Fruit fly (Drosophila melanogaster) whole organism, embryonic: Measurements from ENCODE around the gene BORCS5.
A peak's percentile ranks its signal among the peaks of the same experiment; 100 is the strongest.

ENCODE experiments used
- Ada2b ChIP-seq: fragments of 200-800 bp; sonication (Bioruptor generic); IDR thresholded peaks from 2 replicates; pipeline ENCODE4 v1.3.6; 2022; ENCODE audit warnings: missing biosample characterization, missing genetic modification characterization
- BEAF-32 ChIP-seq: fragments of 200-800 bp; sonication (Bioruptor generic); optimal IDR thresholded peaks from 3 replicates; lab custom pipeline; 2017; ENCODE audit warnings: missing biosample characterization, missing genetic modification characterization, mild to moderate bottlenecking, moderate library complexity, missing genetic modification reagents
- Bteb2 ChIP-seq: fragments of 200-800 bp; sonication (Bioruptor generic); optimal IDR thresholded peaks from 2 replicates; lab custom pipeline; 2016; ENCODE audit warnings: missing biosample characterization, missing genetic modification characterization
- CG10274 ChIP-seq: fragments of 200-800 bp; sonication (Bioruptor generic); optimal IDR thresholded peaks from 3 replicates; lab custom pipeline; 2017; ENCODE audit warnings: missing biosample characterization, mild to moderate bottlenecking, missing genetic modification characterization
- CG11696 ChIP-seq: fragments of 200-800 bp; sonication (Bioruptor generic); IDR thresholded peaks from 2 replicates; pipeline ENCODE4 v1.3.6; 2022; ENCODE audit warnings: missing biosample characterization, missing genetic modification characterization
- CG11723 ChIP-seq: fragments of 200-800 bp; sonication (Bioruptor generic); optimal IDR thresholded peaks from 2 replicates; lab custom pipeline; 2017; ENCODE audit warnings: missing biosample characterization, mild to moderate bottlenecking, missing genetic modification characterization
- CG12659 ChIP-seq: fragments of 200-800 bp; sonication (Bioruptor generic); optimal IDR thresholded peaks from 3 replicates; lab custom pipeline; 2017; ENCODE audit warnings: mild to moderate bottlenecking, missing biosample characterization, missing genetic modification reagents, missing genetic modification characterization
- CG14014 ChIP-seq: fragments of 200-800 bp; sonication (Bioruptor generic); IDR thresholded peaks from 2 replicates; pipeline ENCODE4 v1.3.6; 2022; ENCODE audit warnings: missing biosample characterization, missing genetic modification characterization
- CG15269 ChIP-seq: fragments of 200-800 bp; sonication (Bioruptor generic); optimal IDR thresholded peaks from 2 replicates; lab custom pipeline; 2018; ENCODE audit warnings: missing biosample characterization, mild to moderate bottlenecking, missing genetic modification characterization, moderate library complexity
- CG17186 ChIP-seq: fragments of 200-800 bp; sonication (Bioruptor generic); optimal IDR thresholded peaks from 3 replicates; lab custom pipeline; 2017; ENCODE audit warnings: missing biosample characterization, missing genetic modification reagents, missing genetic modification characterization
- CG2116 ChIP-seq: fragments of 200-800 bp; sonication (Bioruptor generic); optimal IDR thresholded peaks from 3 replicates; lab custom pipeline; 2018; ENCODE audit warnings: missing biosample characterization, mild to moderate bottlenecking, missing genetic modification characterization
- CG2129 ChIP-seq: fragments of 200-800 bp; sonication (Bioruptor generic); IDR thresholded peaks from 2 replicates; pipeline ENCODE4 v1.3.6; 2022; ENCODE audit warnings: missing biosample characterization, missing genetic modification characterization; ENCODE audit not compliant: partially characterized antibody
- CG31224 ChIP-seq: fragments of 200-800 bp; sonication (Bioruptor generic); IDR thresholded peaks from 2 replicates; pipeline ENCODE4 v1.3.6; 2022; ENCODE audit warnings: missing biosample characterization, missing genetic modification characterization
- CG3163 ChIP-seq: fragments of 200-800 bp; sonication (Bioruptor generic); optimal IDR thresholded peaks from 3 replicates; lab custom pipeline; 2016; ENCODE audit warnings: missing biosample characterization, missing genetic modification characterization
- CG3847 ChIP-seq: fragments of 200-800 bp; sonication (Bioruptor generic); IDR thresholded peaks from 2 replicates; pipeline ENCODE4 v1.3.6; 2022; ENCODE audit warnings: missing biosample characterization, missing genetic modification characterization
- CG4360 ChIP-seq: fragments of 200-800 bp; sonication (Bioruptor generic); IDR thresholded peaks from 2 replicates; pipeline ENCODE4 v1.3.6; 2022; ENCODE audit warnings: missing biosample characterization, missing genetic modification characterization
- CG7271 ChIP-seq: fragments of 200-800 bp; sonication (Bioruptor generic); optimal IDR thresholded peaks from 2 replicates; lab custom pipeline; 2018; ENCODE audit warnings: missing biosample characterization, mild to moderate bottlenecking, missing genetic modification characterization, moderate library complexity
- CG8290 ChIP-seq, 3 experiments: fragments of 200-800 bp; sonication (Bioruptor generic); optimal IDR thresholded peaks; 2 replicates each; lab custom pipeline; 2016 to 2019; ENCODE audit warnings: missing biosample characterization in 3 of 3, missing genetic modification characterization in 3 of 3, mild to moderate bottlenecking in 2 of 3, moderate library complexity in 1 of 3
- CG8359 ChIP-seq: fragments of 200-800 bp; sonication (Bioruptor generic); optimal IDR thresholded peaks from 2 replicates; lab custom pipeline; 2017; ENCODE audit warnings: missing biosample characterization, mild to moderate bottlenecking, missing genetic modification characterization, borderline replicate concordance
- CG8388 ChIP-seq: fragments of 200-800 bp; sonication (Bioruptor generic); optimal IDR thresholded peaks from 2 replicates; lab custom pipeline; 2019; ENCODE audit warnings: missing biosample characterization, mild to moderate bottlenecking, missing genetic modification characterization, moderate library complexity
- CG8478 ChIP-seq: fragments of >200 bp; optimal IDR thresholded peaks from 2 replicates; lab custom pipeline; 2018
- Dip2 ChIP-seq: fragments of 200-800 bp; sonication (Bioruptor generic); IDR thresholded peaks from 2 replicates; pipeline ENCODE4 v1.3.6; 2022; ENCODE audit warnings: missing biosample characterization, missing genetic modification characterization
- Doc3 ChIP-seq: fragments of 200-800 bp; sonication (Bioruptor generic); IDR thresholded peaks from 3 replicates; pipeline ENCODE4 v1.3.6; 2022; ENCODE audit warnings: missing biosample characterization, missing genetic modification characterization; ENCODE audit not compliant: partially characterized antibody
- Fer1 ChIP-seq: fragments of 200-800 bp; sonication (Bioruptor generic); optimal IDR thresholded peaks from 2 replicates; lab custom pipeline; 2017; ENCODE audit warnings: missing biosample characterization, mild to moderate bottlenecking, missing genetic modification characterization
- Fer2 ChIP-seq: fragments of 200-800 bp; sonication (Bioruptor generic); optimal IDR thresholded peaks from 2 replicates; lab custom pipeline; 2018; ENCODE audit warnings: missing biosample characterization, mild to moderate bottlenecking, missing genetic modification characterization, moderate library complexity
- MESR4 ChIP-seq: fragments of 200-800 bp; sonication (Bioruptor generic); optimal IDR thresholded peaks from 2 replicates; lab custom pipeline; 2018; ENCODE audit warnings: missing biosample characterization, mild to moderate bottlenecking, missing genetic modification characterization, moderate library complexity
- Mad ChIP-seq: fragments of 200-800 bp; sonication (Bioruptor generic); optimal IDR thresholded peaks from 2 replicates; lab custom pipeline; 2016; ENCODE audit warnings: missing biosample characterization, missing genetic modification characterization
- Myb ChIP-seq: fragments of 200-800 bp; sonication (Bioruptor generic); optimal IDR thresholded peaks from 2 replicates; lab custom pipeline; 2016; ENCODE audit warnings: missing biosample characterization, missing genetic modification characterization
- NC2β ChIP-seq: fragments of 200-800 bp; sonication (Bioruptor generic); optimal IDR thresholded peaks from 2 replicates; lab custom pipeline; 2016; ENCODE audit warnings: missing biosample characterization, missing genetic modification characterization
- NK7.1 ChIP-seq: fragments of 200-800 bp; sonication (Bioruptor generic); optimal IDR thresholded peaks from 3 replicates; lab custom pipeline; 2016; ENCODE audit warnings: missing biosample characterization, missing genetic modification characterization
- Neu2 ChIP-seq: fragments of 200-800 bp; sonication (Bioruptor generic); optimal IDR thresholded peaks from 3 replicates; lab custom pipeline; 2016; ENCODE audit warnings: missing biosample characterization, missing genetic modification characterization, borderline replicate concordance
- Nf-YB ChIP-seq: fragments of 200-800 bp; sonication (Bioruptor generic); optimal IDR thresholded peaks from 3 replicates; lab custom pipeline; 2019; ENCODE audit warnings: missing biosample characterization, mild to moderate bottlenecking, missing genetic modification characterization, moderate library complexity
- Rfx ChIP-seq: fragments of 200-800 bp; sonication (Bioruptor generic); IDR thresholded peaks from 2 replicates; pipeline ENCODE4 v1.3.6; 2022; ENCODE audit warnings: missing biosample characterization, missing genetic modification characterization
- ac ChIP-seq: fragments of 200-800 bp; sonication (Bioruptor generic); optimal IDR thresholded peaks from 3 replicates; lab custom pipeline; 2017; ENCODE audit warnings: missing biosample characterization, mild to moderate bottlenecking, missing genetic modification characterization
- btn ChIP-seq: fragments of 200-800 bp; sonication (Bioruptor generic); optimal IDR thresholded peaks from 2 replicates; lab custom pipeline; 2016; ENCODE audit warnings: missing biosample characterization, missing genetic modification characterization
- ci ChIP-seq: fragments of 200-800 bp; sonication (Bioruptor generic); IDR thresholded peaks from 3 replicates; pipeline ENCODE4 v1.3.6; 2022; ENCODE audit warnings: missing biosample characterization, missing genetic modification characterization
- da ChIP-seq: fragments of 200-800 bp; sonication (Bioruptor generic); optimal IDR thresholded peaks from 2 replicates; lab custom pipeline; 2016; ENCODE audit warnings: missing biosample characterization, missing genetic modification characterization
- esg ChIP-seq: fragments of 200-800 bp; sonication (Bioruptor generic); conservative IDR thresholded peaks from 2 replicates; pipeline ENCODE4 v1.3.6; 2022; ENCODE audit warnings: missing biosample characterization, missing genetic modification characterization
- gt ChIP-seq: fragments of 200-800 bp; sonication (Bioruptor generic); IDR thresholded peaks from 2 replicates; pipeline ENCODE4 v1.3.6; 2022; ENCODE audit warnings: missing biosample characterization, missing genetic modification characterization
- inv ChIP-seq: fragments of 200-800 bp; sonication (Bioruptor generic); IDR thresholded peaks from 2 replicates; pipeline ENCODE4 v1.3.6; 2022; ENCODE audit warnings: missing biosample characterization, missing genetic modification characterization; ENCODE audit not compliant: partially characterized antibody
- lab ChIP-seq: fragments of 200-800 bp; sonication (Bioruptor generic); optimal IDR thresholded peaks from 3 replicates; lab custom pipeline; 2017; ENCODE audit warnings: missing biosample characterization, missing genetic modification characterization, mild to moderate bottlenecking, moderate library complexity, missing genetic modification reagents
- otp ChIP-seq: fragments of 200-800 bp; sonication (Bioruptor generic); IDR thresholded peaks from 3 replicates; pipeline ENCODE4, ENCODE4 v1.3.6; 2022; ENCODE audit warnings: missing biosample characterization, missing genetic modification characterization
- pb ChIP-seq: fragments of 200-800 bp; sonication (Bioruptor generic); optimal IDR thresholded peaks from 3 replicates; lab custom pipeline; 2016; ENCODE audit warnings: missing biosample characterization, missing genetic modification characterization
- phol ChIP-seq: fragments of 200-800 bp; sonication (Bioruptor generic); optimal IDR thresholded peaks from 3 replicates; lab custom pipeline; 2018; ENCODE audit warnings: missing biosample characterization, mild to moderate bottlenecking, missing genetic modification characterization, moderate library complexity
- pum ChIP-seq: fragments of 200-800 bp; sonication (Bioruptor generic); optimal IDR thresholded peaks from 2 replicates; lab custom pipeline; 2016; ENCODE audit warnings: missing biosample characterization, missing genetic modification characterization
- pzg ChIP-seq: fragments of 200-800 bp; sonication (Bioruptor generic); optimal IDR thresholded peaks from 3 replicates; lab custom pipeline; 2018; ENCODE audit warnings: missing biosample characterization, mild to moderate bottlenecking, missing genetic modification characterization, moderate library complexity
- sim ChIP-seq: fragments of 200-800 bp; sonication (Bioruptor generic); IDR thresholded peaks from 2 replicates; pipeline ENCODE4 v1.3.6; 2022; ENCODE audit warnings: missing biosample characterization, missing genetic modification characterization
- sqz ChIP-seq: fragments of 200-800 bp; sonication (Bioruptor generic); optimal IDR thresholded peaks from 3 replicates; lab custom pipeline; 2018; ENCODE audit warnings: missing biosample characterization, mild to moderate bottlenecking, missing genetic modification characterization
- sr ChIP-seq: fragments of 200-800 bp; sonication (Bioruptor generic); IDR thresholded peaks from 3 replicates; pipeline ENCODE4 v1.3.6; 2022; ENCODE audit warnings: missing biosample characterization, missing genetic modification characterization
- tna ChIP-seq: fragments of 200-800 bp; sonication (Bioruptor generic); IDR thresholded peaks from 2 replicates; pipeline ENCODE4 v1.3.6; 2022; ENCODE audit warnings: missing biosample characterization, missing genetic modification characterization; ENCODE audit not compliant: partially characterized antibody

Gene BORCS5

DNA sequence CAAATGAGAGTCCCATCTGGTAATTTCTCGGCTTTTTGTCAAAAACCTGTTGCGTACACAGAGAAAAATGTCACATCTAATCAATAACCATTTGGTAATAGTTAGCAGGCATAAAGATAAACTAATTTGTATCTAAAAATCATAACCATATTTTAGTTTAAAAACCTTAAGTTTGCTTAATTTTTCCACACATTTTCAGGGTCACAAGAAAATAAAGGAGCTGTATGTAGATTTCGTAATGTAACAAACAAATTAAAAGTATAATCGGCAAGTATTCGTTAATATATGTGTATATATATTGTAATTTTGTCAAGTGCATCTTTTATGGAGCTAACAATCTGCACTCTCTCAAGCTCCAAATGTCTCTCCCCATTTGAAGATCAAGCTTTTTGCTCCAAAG lies 48.4 kb upstream of the BORCS5 start (continued):
- TF ChIP-seq gt (GFP tag; lab: Robert Waterston, UW) (0 out of 2 replicates have a peak, but pooled peaks have one; percentile 34), CG7271 (tag; lab: Kevin White, UChicago) (peak; percentile 8), Doc3 (GFP tag; lab: Robert Waterston, UW) (no peak), Neu2 (GFP tag; lab: Kevin White, UChicago) (no peak), CG3163 (peak; percentile 34), phol (tag; lab: Kevin White, UChicago) (peak; percentile 93), Ada2b (peak; percentile 81), inv (GFP tag; lab: Robert Waterston, UW) (no peak), CG2116 (peak; percentile 63), CG8359 (GFP tag; lab: Kevin White, UChicago) (peak; percentile 74), CG2129 (GFP tag; lab: Robert Waterston, UW) (no peak), NC2β (peak; percentile 58), CG31224 (peak; percentile 81), pzg (no peak), sqz (peak; percentile 77), ac (GFP tag; lab: Kevin White, UChicago) (no peak), Nf-YB (GFP tag; lab: Kevin White, UChicago) (peak; percentile 79), CG3847 (GFP tag; lab: Robert Waterston, UW) (peak; percentile 88), CG4360 (GFP tag; lab: Robert Waterston, UW) (no peak), NK7.1 (GFP tag; lab: Kevin White, UChicago) (peak; percentile 60), CG10274 (GFP tag; lab: Kevin White, UChicago) (peak; percentile 57), CG8290 (GFP tag; optimal IDR thresholded peaks at IDR 0.05; lab: Kevin White, UChicago) (peak; percentile 71), CG8290 (tag; optimal IDR thresholded peaks at IDR 0.05; lab: Kevin White, UChicago) (peak in 1 of 2 experiments; percentile 39), CG12659 (GFP tag; lab: Kevin White, UChicago) (peak; percentile 88), CG8388 (GFP tag; lab: Kevin White, UChicago) (peak; percentile 90), BEAF-32 (GFP tag; lab: Kevin White, UChicago) (no peak), CG17186 (GFP tag; lab: Kevin White, UChicago) (peak; percentile 28), sim (GFP tag; lab: Robert Waterston, UW) (peak; percentile 61; the same call in 1 of the 2 replicates), Myb (GFP tag; lab: Kevin White, UChicago) (peak; percentile 32), tna (GFP tag; lab: Robert Waterston, UW) (no peak), pum (GFP tag; lab: Kevin White, UChicago) (peak; percentile 74), CG8478 (lab: Kevin White, UChicago) (no peak), Rfx (GFP tag; lab: Robert Waterston, UW) (peak; percentile 89), CG15269 (tag; lab: Kevin White, UChicago) (peak; percentile 93), CG14014 (GFP tag; lab: Robert Waterston, UW) (peak; percentile 91), Mad (peak; percentile 53), pb (GFP tag; lab: Kevin White, UChicago) (peak; percentile 28), Fer2 (tag; lab: Kevin White, UChicago) (peak; percentile 78), MESR4 (GFP tag; lab: Kevin White, UChicago) (peak; percentile 5), Bteb2 (peak; percentile 61), esg (GFP tag; lab: Robert Waterston, UW) (peak; percentile 82), Dip2 (GFP tag; lab: Robert Waterston, UW) (0 out of 2 replicates have a peak, but pooled peaks have one; percentile 19), otp (GFP tag; lab: Robert Waterston, UW) (peak; percentile 81), Fer1 (GFP tag; lab: Kevin White, UChicago) (peak; percentile 92), lab (GFP tag; lab: Kevin White, UChicago) (peak; percentile 89), btn (GFP tag; lab: Kevin White, UChicago) (no peak), CG11696 (GFP tag; lab: Robert Waterston, UW) (peak; percentile 53), da (GFP tag; lab: Kevin White, UChicago) (peak; percentile 26), ci (GFP tag; lab: Robert Waterston, UW) (peak; percentile 90), sr (GFP tag; lab: Robert Waterston, UW) (peak; percentile 35; the same call in 1 of the 3 replicates), CG11723 (GFP tag; lab: Kevin White, UChicago) (peak; percentile 77)
